Worm (Caenorhabditis elegans): ENCODE measurements around the gene C28A5.1.

- no peak for TF ChIP-seq flt-1 (GFP tag; IDR thresholded peaks at IDR 0.05)
- no peak for TF ChIP-seq ztf-29 (GFP tag; IDR thresholded peaks at IDR 0.05)
- no peak for TF ChIP-seq klf-2 (GFP tag; conservative IDR thresholded peaks at IDR 0.05)
- no peak for TF ChIP-seq ztf-23 (GFP tag; IDR thresholded peaks at IDR 0.05)
- TF ChIP-seq ref-1 (GFP tag; conservative IDR thresholded peaks at IDR 0.05) = no peak
- TF ChIP-seq T22C8.4 (GFP tag; IDR thresholded peaks at IDR 0.05) = no peak
- TF ChIP-seq tab-1 (GFP tag; IDR thresholded peaks at IDR 0.05) = 0 out of 2 replicates have a peak, but pooled peaks have one; percentile 36
- no peak for TF ChIP-seq cog-1 (tag; optimal IDR thresholded peaks at IDR 0.05)
- no peak for TF ChIP-seq med-1 (GFP tag; optimal IDR thresholded peaks at IDR 0.05; ENCODE audit: insufficient read depth)
Measured at ce11 chrIII:4460242-4460641, 26.1 kb upstream of the C28A5.1 start.
